Fruit fly (Drosophila melanogaster) whole organism, embryonic: ENCODE data around the gene Antdh.

Experiments used
- CG10543 ChIP-seq: fragments of 200-800 bp; sonication (Bioruptor generic); optimal IDR thresholded peaks from 3 replicates; lab custom pipeline; 2017; ENCODE audit warnings: missing biosample characterization, mild to moderate bottlenecking, missing genetic modification characterization, moderate library complexity
- CG9727 ChIP-seq: fragments of 200-800 bp; sonication (Bioruptor generic); optimal IDR thresholded peaks from 3 replicates; lab custom pipeline; 2017; ENCODE audit warnings: missing biosample characterization, mild to moderate bottlenecking, missing genetic modification characterization
- Chrac-16 ChIP-seq: fragments of 200-800 bp; sonication (Bioruptor generic); optimal IDR thresholded peaks from 3 replicates; lab custom pipeline; 2016; ENCODE audit warnings: missing biosample characterization, missing genetic modification characterization
- Lhr ChIP-seq: fragments of 200-800 bp; sonication (Bioruptor generic); optimal IDR thresholded peaks from 3 replicates; lab custom pipeline; 2017; ENCODE audit warnings: mild to moderate bottlenecking, missing biosample characterization, missing genetic modification reagents, missing genetic modification characterization
- ap ChIP-seq: fragments of 200-800 bp; sonication (Bioruptor generic); IDR thresholded peaks from 2 replicates; pipeline ENCODE4 v1.3.6; 2022; ENCODE audit warnings: missing biosample characterization, missing genetic modification characterization
- dysf ChIP-seq: fragments of 200-800 bp; sonication (Bioruptor generic); IDR thresholded peaks from 3 replicates; pipeline ENCODE4 v1.3.6; 2022; ENCODE audit warnings: missing biosample characterization, missing genetic modification characterization
- psq ChIP-seq: fragments of 200-800 bp; sonication (Bioruptor generic); optimal IDR thresholded peaks from 2 replicates; lab custom pipeline; 2017; ENCODE audit warnings: missing biosample characterization, missing genetic modification characterization
- slp2 ChIP-seq: fragments of 200-800 bp; sonication (Bioruptor generic); optimal IDR thresholded peaks from 2 replicates; lab custom pipeline; 2016; ENCODE audit warnings: missing biosample characterization, missing genetic modification characterization

DNA sequence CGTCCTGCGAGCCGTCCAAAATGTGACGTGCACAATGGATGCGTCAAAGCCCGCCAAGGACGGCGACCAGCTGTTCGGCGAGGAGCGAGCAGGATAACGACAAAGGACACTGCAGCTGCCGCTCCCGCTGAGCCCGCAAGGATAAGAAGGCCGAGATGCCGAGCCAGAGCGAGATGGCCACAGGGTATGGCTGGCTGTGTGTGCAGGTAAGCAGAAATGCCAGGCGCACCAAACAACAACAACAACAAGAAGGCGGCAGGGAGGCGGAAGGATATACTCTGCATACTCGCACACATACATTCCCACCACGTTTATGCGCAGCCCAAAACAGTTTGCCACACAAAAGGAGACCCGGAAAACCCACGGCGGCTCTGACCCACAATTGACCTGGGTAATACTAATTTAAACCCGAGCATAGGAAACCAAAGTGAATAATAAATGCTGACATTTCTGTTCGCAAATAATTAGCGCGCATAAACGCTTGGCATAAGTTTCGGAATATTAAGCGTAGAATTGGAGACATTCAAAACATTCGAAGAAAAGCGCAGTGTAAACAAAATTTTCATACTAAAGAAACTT lies 22.2 kb downstream of the Antdh start:
- TF ChIP-seq CG10543 (GFP tag; lab: Kevin White, UChicago), result no peak
- no peak for TF ChIP-seq psq (GFP tag; lab: Kevin White, UChicago)
- TF ChIP-seq Chrac-16, result no peak
- TF ChIP-seq Lhr (GFP tag; lab: Kevin White, UChicago), result no peak
- peak; percentile 47; the same call in 1 of the 3 replicates for TF ChIP-seq dysf
- no peak for TF ChIP-seq ap (GFP tag; lab: Robert Waterston, UW)
- TF ChIP-seq CG9727 (GFP tag; lab: Kevin White, UChicago), result peak; percentile 49
- no peak for TF ChIP-seq slp2 (GFP tag; lab: Kevin White, UChicago)
